Worm (Caenorhabditis elegans) whole organism, L4 larva: ENCODE results near the gene ZK1055.4.

Experiments used
- ceh-62 ChIP-seq: sonication (generic microtip); optimal IDR thresholded peaks from 2 replicates; lab custom pipeline; 2017; ENCODE audit warnings: missing biosample characterization, missing genetic modification characterization
- dmd-9 ChIP-seq: fragments of 200-800 bp; sonication (Bioruptor generic); IDR thresholded peaks from 2 replicates; pipeline ENCODE4 v1.3.6; 2022; ENCODE audit warnings: missing genetic modification reagents, missing genetic modification characterization, missing compliant biosample characterization

- no peak for TF ChIP-seq ceh-62
- no peak for TF ChIP-seq dmd-9 (GFP tag; lab: Robert Waterston, UW)
Observed at ce11 chrV:6602556-6603062, 20.7 kb downstream of the ZK1055.4 start, which contains the start of gene ZK1055.6.
